Worm (Caenorhabditis elegans) whole organism, dauer: Measurements from ENCODE around the gene B0250.8.
"Not testable (repeated sequence)": the region's sequence is repeated elsewhere in the genome, so short reads cannot be mapped to it uniquely, and the experiment has no call there.

Experiments
- unc-62 ChIP-seq: sonication (generic microtip); optimal IDR thresholded peaks from 2 replicates; lab custom pipeline; 2017; ENCODE audit warnings: missing biosample characterization, missing genetic modification reagents, missing genetic modification characterization

B0250.8 gene

ce11 chrV:20470385-20470784 is at the start of gene B0250.8:
B0250.8 (minus strand) TSS chrV:20470485.
- no peak for TF ChIP-seq unc-62

DNA sequence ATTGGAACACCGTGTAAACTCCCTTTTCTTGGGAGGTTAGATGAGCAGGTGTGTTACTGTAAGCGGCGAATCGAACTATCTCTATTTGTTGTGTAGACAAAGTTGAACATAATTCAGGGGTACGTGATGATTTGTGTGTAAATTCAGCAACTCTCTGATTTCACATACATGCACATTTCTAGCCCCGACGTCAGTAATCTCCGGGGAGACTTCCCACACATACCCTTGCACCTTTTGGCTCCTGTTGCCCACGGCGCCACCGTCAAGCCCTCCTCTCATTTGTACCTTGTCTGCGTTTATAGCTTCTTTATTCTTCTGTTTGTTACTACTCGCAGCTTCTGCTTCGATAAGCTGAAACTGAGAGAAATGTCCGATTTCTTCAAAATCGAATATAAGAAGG is 48.6 kb upstream of the B0250.8 start, which contains the start of gene Y38H6C.25:
Gene Y38H6C.25, plus strand, starts transcription at position 301 of the 400 bp plus-strand sequence.
- TF ChIP-seq unc-62: no peak

- no peak for TF ChIP-seq unc-62
Observed at ce11 chrV:20517005-20517404, 46.7 kb upstream of the B0250.8 start.

- no peak for TF ChIP-seq unc-62
Observed at ce11 chrV:20514483-20514882, 44.2 kb upstream of the B0250.8 start.

- not testable (repeated sequence) for TF ChIP-seq unc-62
Observed at ce11 chrV:20513661-20514060, 43.4 kb upstream of the B0250.8 start, which contains the start of gene Y38H6C.8. Y38H6C.8 (plus strand) TSS chrV:20513961.

- TF ChIP-seq unc-62: no peak
Observed at ce11 chrV:20509427-20509826, 39.1 kb upstream of the B0250.8 start.

DNA sequence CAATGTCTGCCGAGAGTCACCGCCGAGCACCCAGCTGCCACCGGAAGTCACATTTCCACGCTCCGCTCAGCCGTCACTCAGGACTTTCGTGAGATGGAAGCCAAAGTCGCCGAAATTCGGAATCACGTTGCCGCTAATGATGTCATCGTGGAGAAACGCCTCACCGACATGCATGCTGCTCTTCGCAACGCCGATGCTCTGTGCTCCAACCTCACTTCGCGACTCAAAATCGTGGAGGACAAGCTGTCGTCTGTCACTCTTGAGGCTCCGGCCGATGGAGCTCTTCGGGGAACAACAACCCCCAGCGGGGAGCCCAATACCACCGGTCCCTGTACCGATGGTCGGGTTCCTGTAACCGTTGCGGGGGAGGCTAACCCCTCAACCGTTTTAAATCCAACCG is 36.3 kb upstream of the B0250.8 start:
- TF ChIP-seq unc-62: no peak

DNA sequence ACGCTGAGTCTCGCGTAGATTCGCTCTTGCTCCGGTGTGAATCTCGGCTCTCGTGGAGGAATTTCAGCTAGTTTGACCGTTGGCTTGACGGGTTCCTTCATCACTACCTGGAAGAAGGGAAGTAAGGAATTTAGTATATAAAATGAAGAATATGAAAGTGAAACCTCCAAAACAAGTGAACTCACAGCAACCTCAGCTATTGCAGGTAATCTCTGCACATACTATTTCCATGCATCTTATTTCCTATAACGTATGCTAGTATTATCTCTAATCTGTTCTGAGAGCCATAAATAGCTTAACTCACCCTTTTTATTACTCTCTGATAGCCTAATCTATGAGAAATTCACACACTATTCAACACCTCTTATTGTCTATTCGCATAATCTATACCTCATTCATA is 34.7 kb upstream of the B0250.8 start, which contains the start of gene Y38H6C.4:
Gene Y38H6C.4, minus strand, starts transcription at position 101 of the 400 bp plus-strand sequence.
- no peak for TF ChIP-seq unc-62

- no peak for TF ChIP-seq unc-62
Observed at ce11 chrV:20500405-20500804, 30.1 kb upstream of the B0250.8 start, which contains the start of gene dct-14. dct-14 (minus strand) TSS chrV:20500505.

DNA sequence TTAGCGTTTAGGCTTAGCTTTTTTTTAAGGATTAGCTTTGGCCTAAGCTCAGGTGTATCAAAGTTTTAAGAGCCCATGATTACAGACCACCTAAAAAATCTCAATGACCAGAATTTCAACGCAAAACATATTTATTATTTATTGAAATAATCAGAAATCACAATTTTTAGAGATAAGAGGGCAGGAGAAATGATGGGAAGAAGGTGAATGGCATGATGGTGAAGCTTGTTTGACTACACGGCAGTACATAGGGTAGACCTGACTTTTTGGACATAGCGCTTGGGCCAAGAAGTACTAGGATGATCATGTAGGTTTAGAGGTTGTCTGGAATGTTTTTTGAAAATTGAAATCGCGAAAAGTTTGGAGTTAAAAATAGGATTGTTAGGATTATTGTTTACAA is 29.4 kb upstream of the B0250.8 start:
- no peak for TF ChIP-seq unc-62

ce11 chrV:20498980-20499379 is 28.7 kb upstream of the B0250.8 start, which contains the start of gene dct-16:
dct-16 (minus strand) TSS chrV:20499057.
- no peak for TF ChIP-seq unc-62

- no peak for TF ChIP-seq unc-62
Observed at ce11 chrV:20497537-20497936, 27.3 kb upstream of the B0250.8 start.

DNA sequence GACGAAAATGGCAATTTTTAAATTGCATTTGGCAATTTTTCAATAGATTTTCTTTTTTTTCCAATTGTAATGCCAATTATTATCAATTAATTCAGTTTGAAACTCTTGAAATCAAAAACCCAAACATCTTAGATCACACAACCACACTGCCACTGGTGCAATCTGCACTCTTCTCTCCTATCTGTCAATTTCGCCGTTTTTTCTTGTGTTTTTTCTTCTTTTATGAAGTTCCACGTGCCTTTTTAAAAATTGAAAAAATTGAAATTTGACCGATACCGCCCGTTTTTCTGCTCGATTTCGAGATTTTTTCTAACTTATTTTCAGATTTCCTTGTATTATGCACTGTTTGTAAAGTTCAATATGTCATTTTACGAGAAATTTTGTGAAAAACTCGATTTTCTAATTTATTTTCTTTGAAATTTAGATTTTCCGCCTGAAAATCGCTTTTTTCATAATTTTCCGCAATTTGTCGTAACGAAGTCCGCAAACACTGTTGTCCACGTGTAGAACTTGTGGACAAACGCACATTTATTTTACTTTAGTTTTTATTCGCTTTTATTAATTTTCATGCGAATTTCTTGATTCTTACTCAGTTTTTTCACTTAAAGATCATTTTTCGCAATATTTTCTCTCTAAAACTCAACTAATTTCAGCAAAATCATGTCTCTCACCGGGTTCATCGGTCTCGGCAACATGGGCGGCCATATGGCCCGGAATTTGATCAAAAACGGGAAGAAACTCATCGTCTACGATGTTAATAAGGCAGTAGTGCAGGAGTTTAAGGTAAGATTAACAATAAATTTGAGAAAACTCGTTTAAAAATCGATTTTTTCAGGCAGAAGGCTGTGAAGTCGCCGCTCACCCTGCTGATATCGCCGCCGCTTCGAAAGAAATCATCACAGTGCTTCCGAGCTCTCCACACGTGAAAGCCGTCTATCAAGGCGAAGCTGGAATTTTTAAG is 23.3 kb upstream of the B0250.8 start, which contains the start of gene B0250.5:
Gene B0250.5, plus strand, starts transcription at position 654 of the 961 bp plus-strand sequence.
- TF ChIP-seq unc-62: no peak

DNA sequence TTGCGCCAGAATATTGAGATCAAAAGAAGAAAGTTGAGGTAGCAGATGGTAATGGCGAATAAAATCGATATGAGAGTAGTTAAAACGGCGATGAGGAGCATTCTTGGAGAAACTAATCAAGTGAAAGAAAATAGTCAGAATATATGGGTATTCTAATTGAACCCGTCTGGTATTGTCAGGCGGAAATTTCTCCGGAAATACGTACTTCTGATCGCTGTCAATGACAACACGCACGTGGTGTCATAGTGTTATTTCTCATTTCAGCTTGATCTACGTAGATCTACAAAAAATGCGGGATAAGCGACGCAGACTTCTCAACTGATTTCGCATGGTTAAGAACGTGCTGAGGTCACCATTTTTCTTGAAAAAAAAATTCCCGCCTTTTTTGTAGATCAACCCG is 22.1 kb upstream of the B0250.8 start, which contains the start of gene srbc-79:
Gene srbc-79, minus strand, starts transcription at position 101 of the 400 bp plus-strand sequence.
- no peak for TF ChIP-seq unc-62

DNA sequence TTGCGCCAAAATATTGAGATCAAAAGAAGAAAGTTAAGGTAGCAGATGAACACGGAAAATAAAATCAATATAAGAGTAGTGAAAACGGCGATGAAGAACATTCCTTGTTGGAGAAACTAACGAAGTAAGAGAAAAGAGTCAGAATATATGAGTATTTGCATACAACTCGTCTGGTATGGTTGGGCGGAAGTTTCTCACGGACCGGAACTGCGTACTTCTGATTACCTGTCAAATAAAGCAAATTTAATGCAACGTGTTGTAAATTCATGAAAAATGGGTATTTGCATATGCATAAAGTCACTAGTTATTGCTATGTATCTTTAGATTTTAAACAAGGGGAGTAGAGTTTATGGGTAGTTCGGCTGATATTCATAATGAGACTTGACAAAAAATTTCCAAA is 18.8 kb upstream of the B0250.8 start, which contains the start of gene srbc-78:
Gene srbc-78, minus strand, starts transcription at position 101 of the 400 bp plus-strand sequence.
- TF ChIP-seq unc-62: no peak

DNA sequence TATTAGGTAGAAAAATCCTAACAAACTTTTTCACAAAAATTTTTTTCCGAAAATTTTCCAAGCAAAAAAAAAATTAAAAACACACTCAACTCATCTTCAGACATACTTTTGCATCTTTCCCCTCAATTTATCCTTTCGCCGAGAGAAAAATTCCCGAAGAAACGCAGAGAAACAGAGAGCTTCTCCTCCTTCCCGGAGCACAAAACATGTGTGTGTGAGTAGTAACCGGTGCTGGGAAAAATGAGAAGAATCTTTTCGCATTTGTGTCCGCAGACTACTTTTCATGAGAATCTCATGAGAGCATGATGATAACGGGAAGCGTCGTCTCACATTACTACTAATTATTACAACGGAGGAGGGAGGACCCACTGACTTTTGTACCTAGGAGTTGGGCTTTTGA is 16.3 kb upstream of the B0250.8 start:
- TF ChIP-seq unc-62: no peak

ce11 chrV:20485285-20485684 is 15.0 kb upstream of the B0250.8 start, which contains the start of gene dhcr-7:
dhcr-7 (minus strand) TSS chrV:20485385.
- no peak for TF ChIP-seq unc-62
